Worm (Caenorhabditis elegans) whole organism, young adult: ENCODE results near the gene lpr-6.
A peak's percentile ranks its signal among the peaks of the same experiment; 100 is the strongest.

Experiments used
- B0035.1 ChIP-seq: sonication (generic microtip); optimal IDR thresholded peaks from 2 replicates; lab custom pipeline; 2016; ENCODE audit warnings: missing genetic modification characterization, mild to moderate bottlenecking, missing compliant biosample characterization, missing genotype, missing genetic modification reagents
- B0336.3 ChIP-seq: fragments of 200-800 bp; sonication (Bioruptor generic); IDR thresholded peaks from 2 replicates; pipeline ENCODE4 v1.3.6; 2022; ENCODE audit warnings: missing genetic modification characterization, missing compliant biosample characterization
- C06A6.2 ChIP-seq: fragments of 200-800 bp; sonication (Bioruptor generic); conservative IDR thresholded peaks from 2 replicates; pipeline ENCODE4 v1.3.6; 2022; ENCODE audit warnings: missing genetic modification characterization, missing compliant biosample characterization
- C17E4.6 ChIP-seq: fragments of 200-800 bp; sonication (Bioruptor generic); IDR thresholded peaks from 2 replicates; pipeline ENCODE4 v1.3.6; 2022; ENCODE audit warnings: missing genetic modification reagents, missing genetic modification characterization, missing compliant biosample characterization
- F23B12.7 ChIP-seq: sonication (generic microtip); optimal IDR thresholded peaks from 2 replicates; lab custom pipeline; 2017; ENCODE audit warnings: missing genetic modification characterization, mild to moderate bottlenecking, missing compliant biosample characterization, antibody characterized with exemption, moderate library complexity; ENCODE audit not compliant: insufficient read depth
- F33H1.4 ChIP-seq: fragments of 200-800 bp; sonication (Bioruptor generic); IDR thresholded peaks from 2 replicates; pipeline ENCODE4 v1.3.6; 2022; ENCODE audit warnings: missing genetic modification reagents, missing genetic modification characterization, missing compliant biosample characterization
- Y53F4B.3 ChIP-seq: fragments of 200-800 bp; sonication (Bioruptor generic); IDR thresholded peaks from 2 replicates; pipeline ENCODE4 v1.3.6; 2022; ENCODE audit warnings: missing genetic modification reagents, missing genetic modification characterization, missing compliant biosample characterization
- Y53G8AR.9 ChIP-seq: fragments of 200-800 bp; sonication (Bioruptor generic); conservative IDR thresholded peaks from 2 replicates; pipeline ENCODE4 v1.3.6; 2022; ENCODE audit warnings: missing genetic modification reagents, missing genetic modification characterization, missing compliant biosample characterization
- Y67H2A.10 ChIP-seq: fragments of 200-800 bp; sonication (Bioruptor generic); conservative IDR thresholded peaks from 2 replicates; pipeline ENCODE4 v1.3.6; 2022; ENCODE audit warnings: missing genetic modification reagents, missing genetic modification characterization, missing compliant biosample characterization
- Y95B8A.8 ChIP-seq: fragments of 200-800 bp; sonication (Bioruptor generic); IDR thresholded peaks from 2 replicates; pipeline ENCODE4 v1.3.6; 2022; ENCODE audit warnings: missing genetic modification reagents, missing genetic modification characterization, missing compliant biosample characterization
- ZK185.1 ChIP-seq: sonication (generic microtip); optimal IDR thresholded peaks from 2 replicates; lab custom pipeline; 2016; ENCODE audit warnings: mild to moderate bottlenecking, missing genetic modification characterization, missing compliant biosample characterization; ENCODE audit not compliant: poor library complexity, severe bottlenecking
- akir-1 ChIP-seq: fragments of 200-800 bp; sonication (Bioruptor generic); optimal IDR thresholded peaks from 2 replicates; lab custom pipeline; 2018; ENCODE audit warnings: mild to moderate bottlenecking, missing genetic modification characterization, moderate library complexity, missing compliant biosample characterization
- ama-1 ChIP-seq, 3 experiments: fragments of 150-350 bp in 1 of 3; sonication (generic microtip) in 2 of 3; optimal IDR thresholded peaks; 2 replicates each; lab custom pipeline; 2014 to 2018; ENCODE audit warnings: missing biosample characterization in 2 of 3, missing genetic modification characterization in 2 of 3, missing genetic modification reagents in 2 of 3
- aptf-3 ChIP-seq: fragments of 200-800 bp; sonication (Bioruptor generic); IDR thresholded peaks from 2 replicates; pipeline ENCODE4 v1.3.6; 2022; ENCODE audit warnings: missing genetic modification characterization, missing compliant biosample characterization
- atf-7 ChIP-seq: sonication (generic microtip); optimal IDR thresholded peaks from 2 replicates; lab custom pipeline; 2017; ENCODE audit warnings: mild to moderate bottlenecking, missing genetic modification characterization, missing compliant biosample characterization
- attf-3 ChIP-seq: fragments of 200-800 bp; sonication (Bioruptor generic); conservative IDR thresholded peaks from 2 replicates; pipeline ENCODE4 v1.3.6; 2022; ENCODE audit warnings: missing genetic modification reagents, missing genetic modification characterization, missing compliant biosample characterization
- ccch-3 ChIP-seq: fragments of 200-800 bp; sonication (Bioruptor generic); optimal IDR thresholded peaks from 2 replicates; lab custom pipeline; 2018; ENCODE audit warnings: mild to moderate bottlenecking, missing genetic modification characterization, missing compliant biosample characterization
- cebp-1 ChIP-seq, 2 experiments: fragments of 200-800 bp in 1 of 2; sonication (Bioruptor generic) in 1 of 2; sonication (generic microtip) in 1 of 2; IDR thresholded peaks in 1 of 2; optimal IDR thresholded peaks in 1 of 2; 2 replicates each; pipeline versions ENCODE4 v1.3.6 to Lab custom; 2017 to 2022; ENCODE audit warnings: missing compliant biosample characterization in 2 of 2, missing genetic modification characterization in 2 of 2, mild to moderate bottlenecking in 1 of 2, missing genetic modification reagents in 1 of 2, moderate library complexity in 1 of 2
- chd-7 ChIP-seq: sonication (generic microtip); optimal IDR thresholded peaks from 2 replicates; lab custom pipeline; 2016; ENCODE audit warnings: mild to moderate bottlenecking, missing genetic modification characterization, moderate library complexity, missing compliant biosample characterization
- die-1 ChIP-seq: sonication (generic microtip); optimal IDR thresholded peaks from 2 replicates; lab custom pipeline; 2016; ENCODE audit warnings: missing genotype, mild to moderate bottlenecking, missing genetic modification characterization, missing compliant biosample characterization
- dox-1 ChIP-seq: fragments of 200-800 bp; sonication (Bioruptor generic); IDR thresholded peaks from 2 replicates; pipeline ENCODE4 v1.3.6; 2022; ENCODE audit warnings: missing genetic modification reagents, missing genetic modification characterization, missing compliant biosample characterization
- dpl-1 ChIP-seq: fragments of 150-350 bp; optimal IDR thresholded peaks from 2 replicates; lab custom pipeline; 2014; ENCODE audit warnings: missing biosample characterization, missing genetic modification reagents, missing genetic modification characterization
- egrh-3 ChIP-seq: fragments of 200-800 bp; sonication (Bioruptor generic); IDR thresholded peaks from 2 replicates; pipeline ENCODE4 v1.3.6; 2022; ENCODE audit warnings: missing genetic modification reagents, missing genetic modification characterization, missing compliant biosample characterization
- him-1 ChIP-seq: sonication (generic microtip); optimal IDR thresholded peaks from 2 replicates; lab custom pipeline; 2016; ENCODE audit warnings: missing genotype, missing genetic modification reagents, missing genetic modification characterization, missing compliant biosample characterization
- hlh-26 ChIP-seq: fragments of 200-800 bp; sonication (Bioruptor generic); conservative IDR thresholded peaks from 2 replicates; pipeline ENCODE4 v1.3.6; 2022; ENCODE audit warnings: missing genetic modification reagents, missing genetic modification characterization, missing compliant biosample characterization
- hmg-20 ChIP-seq: fragments of 200-800 bp; sonication (Bioruptor generic); IDR thresholded peaks from 2 replicates; pipeline ENCODE4 v1.3.6; 2022; ENCODE audit warnings: missing genetic modification reagents, missing genetic modification characterization, missing compliant biosample characterization
- lir-1 ChIP-seq: fragments of 200-800 bp; sonication (Bioruptor generic); conservative IDR thresholded peaks from 2 replicates; pipeline ENCODE4 v1.3.6; 2022; ENCODE audit warnings: missing genetic modification reagents, missing genetic modification characterization, missing compliant biosample characterization
- lsl-1 ChIP-seq: fragments of 200-800 bp; sonication (Bioruptor generic); optimal IDR thresholded peaks from 2 replicates; lab custom pipeline; 2018; ENCODE audit warnings: mild to moderate bottlenecking, missing genetic modification characterization, moderate library complexity, missing compliant biosample characterization
- madf-6 ChIP-seq: fragments of 200-800 bp; sonication (Bioruptor generic); IDR thresholded peaks from 2 replicates; pipeline ENCODE4 v1.3.6; 2022; ENCODE audit warnings: missing genetic modification reagents, missing genetic modification characterization, missing compliant biosample characterization
- madf-8 ChIP-seq: fragments of 200-800 bp; sonication (Bioruptor generic); conservative IDR thresholded peaks from 2 replicates; pipeline ENCODE4 v1.3.6; 2022; ENCODE audit warnings: missing genetic modification reagents, missing genetic modification characterization, missing compliant biosample characterization
- mel-28 ChIP-seq: sonication (generic microtip); optimal IDR thresholded peaks from 2 replicates; lab custom pipeline; 2016; ENCODE audit warnings: borderline replicate concordance, mild to moderate bottlenecking, missing genetic modification characterization, missing compliant biosample characterization
- mes-4 ChIP-seq: sonication (generic microtip); optimal IDR thresholded peaks from 2 replicates; lab custom pipeline; 2016; ENCODE audit warnings: missing genotype, missing genetic modification characterization, missing compliant biosample characterization
- nhr-90 ChIP-seq: sonication (generic microtip); optimal IDR thresholded peaks from 2 replicates; lab custom pipeline; 2016; ENCODE audit warnings: missing genotype, mild to moderate bottlenecking, missing genetic modification characterization, missing compliant biosample characterization
- pha-4 ChIP-seq: fragments of 150-350 bp; sonication (generic microtip); optimal IDR thresholded peaks from 2 replicates; lab custom pipeline; 2014; ENCODE audit warnings: missing biosample characterization, missing genetic modification reagents, missing genetic modification characterization
- rcor-1 ChIP-seq: fragments of 200-800 bp; sonication (Bioruptor generic); IDR thresholded peaks from 2 replicates; pipeline ENCODE4 v1.3.6; 2022; ENCODE audit warnings: missing genetic modification reagents, missing genetic modification characterization, missing compliant biosample characterization
- rec-8 ChIP-seq, 2 experiments: sonication (generic microtip); optimal IDR thresholded peaks; 2 replicates each; lab custom pipeline; 2016; ENCODE audit warnings: mild to moderate bottlenecking in 2 of 2, missing genetic modification characterization in 2 of 2, missing genetic modification reagents in 2 of 2, missing genotype in 2 of 2, missing biosample characterization in 1 of 2, missing compliant biosample characterization in 1 of 2, moderate library complexity in 1 of 2
- snpc-3.4 ChIP-seq: sonication (generic microtip); optimal IDR thresholded peaks from 2 replicates; lab custom pipeline; 2017; ENCODE audit warnings: missing genetic modification characterization, mild to moderate bottlenecking, missing compliant biosample characterization, antibody characterized with exemption, moderate library complexity, missing genotype, missing genetic modification reagents
- snpc-4 ChIP-seq, 5 experiments: fragments of 150-350 bp in 1 of 5; sonication (generic microtip) in 4 of 5; optimal IDR thresholded peaks; 2 replicates each; lab custom pipeline; 2014 to 2018; ENCODE audit warnings: missing genetic modification characterization in 5 of 5, missing biosample characterization in 3 of 5, antibody characterized with exemption in 2 of 5, mild to moderate bottlenecking in 2 of 5, missing compliant biosample characterization in 2 of 5, missing genotype in 2 of 5, moderate library complexity in 2 of 5, missing genetic modification reagents in 1 of 5
- somi-1 ChIP-seq: fragments of 200-800 bp; sonication (Bioruptor generic); optimal IDR thresholded peaks from 2 replicates; lab custom pipeline; 2018; ENCODE audit warnings: mild to moderate bottlenecking, missing genetic modification characterization, missing compliant biosample characterization
- tbp1 ChIP-seq: fragments of 200-800 bp; sonication (Bioruptor generic); optimal IDR thresholded peaks from 2 replicates; lab custom pipeline; 2018; ENCODE audit warnings: mild to moderate bottlenecking, missing genetic modification characterization, missing compliant biosample characterization
- tbx-9 ChIP-seq: sonication (generic microtip); optimal IDR thresholded peaks from 2 replicates; lab custom pipeline; 2016; ENCODE audit warnings: borderline replicate concordance, missing genetic modification characterization, inconsistent platforms, missing compliant biosample characterization
- unc-130 ChIP-seq: sonication (generic microtip); optimal IDR thresholded peaks from 2 replicates; lab custom pipeline; 2016; ENCODE audit warnings: missing genetic modification reagents, missing genetic modification characterization, missing compliant biosample characterization
- ztf-28 ChIP-seq: fragments of 200-800 bp; sonication (Bioruptor generic); IDR thresholded peaks from 2 replicates; pipeline ENCODE4 v1.3.6; 2022; ENCODE audit warnings: missing genetic modification reagents, missing genetic modification characterization, missing compliant biosample characterization
- ztf-3 ChIP-seq: fragments of 200-800 bp; sonication (Bioruptor generic); optimal IDR thresholded peaks from 2 replicates; lab custom pipeline; 2018; ENCODE audit warnings: mild to moderate bottlenecking, missing genetic modification characterization, missing compliant biosample characterization
- ztf-6 ChIP-seq: fragments of 200-800 bp; sonication (Bioruptor generic); IDR thresholded peaks from 2 replicates; pipeline ENCODE4 v1.3.6; 2022; ENCODE audit warnings: missing genetic modification reagents, missing genetic modification characterization, missing compliant biosample characterization

lpr-6 gene

DNA sequence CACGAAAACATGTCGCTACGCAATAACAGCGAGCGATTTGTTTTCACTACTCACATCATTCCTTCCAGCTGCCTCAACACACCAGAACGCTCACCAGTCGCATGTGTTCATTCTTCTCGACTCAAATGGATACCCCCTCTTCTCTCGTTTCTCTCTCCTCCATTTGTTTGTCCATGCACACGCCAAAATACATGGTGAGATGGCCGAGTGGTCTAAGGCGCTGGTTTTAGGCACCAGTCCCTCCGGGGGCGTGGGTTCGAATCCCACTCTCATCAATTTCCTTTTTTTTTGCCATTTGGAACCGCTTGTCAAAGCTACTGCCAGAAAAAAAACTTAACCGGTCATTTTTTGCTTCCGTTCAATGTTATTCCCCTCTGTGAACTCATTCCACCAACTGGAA is 35.7 kb downstream of the lpr-6 start (continued):
- peak; percentile 62; the same call in 1 of the 2 replicates for TF ChIP-seq C06A6.2
- TF ChIP-seq him-1 (tag; lab: Kevin White, UChicago): peak; percentile 94
- TF ChIP-seq snpc-4 (GFP tag; optimal IDR thresholded peaks at IDR 0.05; lab: Kevin White, UChicago): peak; percentile 58
- peak in 2 of 4 experiments; percentile 66 to 81 for TF ChIP-seq snpc-4 (tag; optimal IDR thresholded peaks at IDR 0.05; lab: Kevin White, UChicago)
- TF ChIP-seq die-1 (tag; lab: Kevin White, UChicago): peak; percentile 84
- TF ChIP-seq rec-8 (tag; optimal IDR thresholded peaks at IDR 0.05; lab: Kevin White, UChicago): peak; percentile 5 to 75
- TF ChIP-seq dpl-1 (GFP tag; lab: Kevin White, UChicago): no peak
- peak; percentile 88 for TF ChIP-seq hmg-20 (GFP tag; lab: Robert Waterston, UW)
- no peak for TF ChIP-seq madf-6 (GFP tag; lab: Robert Waterston, UW)
- no peak for TF ChIP-seq unc-130 (GFP tag; lab: Kevin White, UChicago)
- TF ChIP-seq cebp-1 (GFP tag; IDR thresholded peaks at IDR 0.05; lab: Robert Waterston, UW): peak; percentile 51; the same call in 1 of the 2 replicates
- peak; percentile 83 for TF ChIP-seq cebp-1 (tag; optimal IDR thresholded peaks at IDR 0.05; lab: Kevin White, UChicago)
- TF ChIP-seq Y53F4B.3 (GFP tag; lab: Robert Waterston, UW): peak; percentile 22; the same call in 1 of the 2 replicates
- TF ChIP-seq ztf-3: peak; percentile 12
- TF ChIP-seq chd-7: no peak
- TF ChIP-seq dox-1 (GFP tag; lab: Robert Waterston, UW): peak; percentile 92
- TF ChIP-seq akir-1 (GFP tag; lab: Kevin White, UChicago): no peak
- TF ChIP-seq mes-4 (tag; lab: Kevin White, UChicago): peak; percentile 61
- peak; percentile 89 for TF ChIP-seq nhr-90 (tag; lab: Kevin White, UChicago)
- peak; percentile 84 for TF ChIP-seq lir-1
- TF ChIP-seq aptf-3: no peak; the same call in 1 of the 2 replicates
- TF ChIP-seq somi-1: peak; percentile 71
- peak; percentile 87 for TF ChIP-seq B0035.1 (tag; lab: Kevin White, UChicago)
- TF ChIP-seq ccch-3 (GFP tag; lab: Kevin White, UChicago): peak; percentile 15
- TF ChIP-seq atf-7 (tag; lab: Kevin White, UChicago): peak; percentile 84
- TF ChIP-seq ZK185.1 (tag; lab: Kevin White, UChicago): peak; percentile 92
- 0 out of 2 replicates have a peak, but pooled peaks have one; percentile 22 for TF ChIP-seq F33H1.4 (GFP tag; lab: Robert Waterston, UW)
- peak; percentile 77; the same call in 1 of the 2 replicates for TF ChIP-seq B0336.3 (GFP tag; lab: Robert Waterston, UW)
- no peak for TF ChIP-seq pha-4
- TF ChIP-seq tbp1 (GFP tag; lab: Kevin White, UChicago): peak; percentile 93
- 0 out of 2 replicates have a peak, but pooled peaks have one; percentile 17 for TF ChIP-seq ztf-28 (GFP tag; lab: Robert Waterston, UW)
- peak; percentile 66 for TF ChIP-seq egrh-3
- peak; percentile 18 for TF ChIP-seq tbx-9 (tag; lab: Kevin White, UChicago)
- no peak for TF ChIP-seq madf-8 (GFP tag; lab: Robert Waterston, UW)
- TF ChIP-seq mel-28 (tag; lab: Kevin White, UChicago): peak; percentile 71
- peak; percentile 82; the same call in 1 of the 2 replicates for TF ChIP-seq ztf-6 (GFP tag; lab: Robert Waterston, UW)
- no peak for TF ChIP-seq hlh-26
- TF ChIP-seq ama-1 (optimal IDR thresholded peaks at IDR 0.05; lab: Kevin White, UChicago): no peak
- TF ChIP-seq ama-1 (GFP tag; optimal IDR thresholded peaks at IDR 0.05; lab: Kevin White, UChicago): peak; percentile 54 to 78
- TF ChIP-seq Y67H2A.10 (GFP tag; lab: Robert Waterston, UW): no peak
- peak; percentile 26 for TF ChIP-seq snpc-3.4 (tag; lab: Kevin White, UChicago)
- TF ChIP-seq C17E4.6 (GFP tag; lab: Robert Waterston, UW): peak; percentile 64; the same call in 1 of the 2 replicates
- peak; percentile 61 for TF ChIP-seq F23B12.7 (tag; lab: Kevin White, UChicago)
- TF ChIP-seq Y53G8AR.9 (GFP tag; lab: Robert Waterston, UW): peak; percentile 75; the same call in 1 of the 2 replicates
- TF ChIP-seq Y95B8A.8: no peak
- 0 out of 2 replicates have a peak, but pooled peaks have one; percentile 30 for TF ChIP-seq attf-3 (GFP tag; lab: Robert Waterston, UW)
- TF ChIP-seq rcor-1 (GFP tag; lab: Robert Waterston, UW): peak; percentile 92
- TF ChIP-seq lsl-1 (GFP tag; lab: Kevin White, UChicago): no peak
